Worm (Caenorhabditis elegans) whole organism, L4 larva: ENCODE results near the gene ttbk-8.2.
A peak's percentile ranks its signal among the peaks of the same experiment; 100 is the strongest.

ENCODE experiments used
- F44E2.7 ChIP-seq: fragments of 200-800 bp; sonication (Bioruptor generic); IDR thresholded peaks from 2 replicates; pipeline ENCODE4 v2.1.2; 2022; ENCODE audit warnings: missing genetic modification characterization, missing compliant biosample characterization
- T20F7.1 ChIP-seq: fragments of 200-800 bp; sonication (Bioruptor generic); optimal IDR thresholded peaks from 2 replicates; lab custom pipeline; 2018; ENCODE audit warnings: mild to moderate bottlenecking, missing genetic modification characterization, missing compliant biosample characterization
- Y5F2A.4 ChIP-seq: fragments of 200-800 bp; sonication (Bioruptor generic); optimal IDR thresholded peaks from 2 replicates; lab custom pipeline; 2018; ENCODE audit warnings: mild to moderate bottlenecking, missing genetic modification characterization, missing compliant biosample characterization
- aha-1 ChIP-seq: fragments of 150-350 bp; peaks from one replicate; lab custom pipeline; 2014; ENCODE audit warnings: missing biosample characterization, missing genetic modification characterization
- arid-1 ChIP-seq: fragments of 200-800 bp; sonication (Bioruptor generic); conservative IDR thresholded peaks from 2 replicates; pipeline ENCODE4 v1.3.6; 2022; ENCODE audit warnings: missing genetic modification reagents, missing genetic modification characterization, missing compliant biosample characterization
- ctbp-1 ChIP-seq: fragments of 200-800 bp; sonication (Bioruptor generic); IDR thresholded peaks from 2 replicates; pipeline ENCODE4 v1.3.6; 2022; ENCODE audit warnings: missing genetic modification reagents, missing genetic modification characterization, missing compliant biosample characterization
- daf-16 ChIP-seq, 3 experiments: sonication (generic microtip); optimal IDR thresholded peaks; 2 replicates each; lab custom pipeline; 2016 to 2017; ENCODE audit warnings: missing genetic modification characterization in 3 of 3, missing genetic modification reagents in 3 of 3, mild to moderate bottlenecking in 2 of 3, missing compliant biosample characterization in 2 of 3, missing biosample characterization in 1 of 3, moderate library complexity in 1 of 3
- daf-19 ChIP-seq: fragments of 200-800 bp; sonication (Bioruptor generic); conservative IDR thresholded peaks from 2 replicates; pipeline ENCODE4 v1.3.6; 2022; ENCODE audit warnings: missing genetic modification characterization, missing compliant biosample characterization
- dmd-6 ChIP-seq: fragments of 200-800 bp; sonication (Bioruptor generic); IDR thresholded peaks from 2 replicates; pipeline ENCODE4 v1.3.6; 2022; ENCODE audit warnings: missing genetic modification reagents, missing genetic modification characterization, missing compliant biosample characterization
- dmd-8 ChIP-seq: fragments of 200-800 bp; sonication (Bioruptor generic); IDR thresholded peaks from 2 replicates; pipeline ENCODE4 v1.3.6; 2022; ENCODE audit warnings: missing genetic modification characterization, missing compliant biosample characterization
- dmd-9 ChIP-seq: fragments of 200-800 bp; sonication (Bioruptor generic); IDR thresholded peaks from 2 replicates; pipeline ENCODE4 v1.3.6; 2022; ENCODE audit warnings: missing genetic modification reagents, missing genetic modification characterization, missing compliant biosample characterization
- dve-1 ChIP-seq: sonication (generic microtip); optimal IDR thresholded peaks from 2 replicates; lab custom pipeline; 2017; ENCODE audit warnings: antibody characterized with exemption, mild to moderate bottlenecking, missing genetic modification characterization, missing compliant biosample characterization; ENCODE audit not compliant: insufficient read depth
- egl-27 ChIP-seq: sonication (generic microtip); optimal IDR thresholded peaks from 3 replicates; lab custom pipeline; 2017; ENCODE audit warnings: missing biosample characterization, missing genetic modification reagents, missing genetic modification characterization
- gei-8 ChIP-seq: fragments of 200-800 bp; sonication (Bioruptor generic); optimal IDR thresholded peaks from 2 replicates; lab custom pipeline; 2018; ENCODE audit warnings: mild to moderate bottlenecking, missing genetic modification characterization, missing compliant biosample characterization
- hif-1 ChIP-seq, 2 experiments: sonication (generic microtip); optimal IDR thresholded peaks; 2 replicates each; lab custom pipeline; 2016 to 2017; ENCODE audit warnings: missing compliant biosample characterization in 2 of 2, missing genetic modification characterization in 2 of 2, missing genetic modification reagents in 2 of 2, missing genotype in 2 of 2, mild to moderate bottlenecking in 1 of 2
- hlh-11 ChIP-seq: fragments of 200-800 bp; sonication (Bioruptor generic); optimal IDR thresholded peaks from 2 replicates; lab custom pipeline; 2018; ENCODE audit warnings: mild to moderate bottlenecking, missing genetic modification characterization, missing compliant biosample characterization
- hlh-30 ChIP-seq: sonication (generic microtip); optimal IDR thresholded peaks from 2 replicates; lab custom pipeline; 2017; ENCODE audit warnings: antibody characterized with exemption, mild to moderate bottlenecking, missing genetic modification characterization, missing compliant biosample characterization; ENCODE audit not compliant: insufficient read depth
- jun-1 ChIP-seq: fragments of 150-350 bp; optimal IDR thresholded peaks from 2 replicates; lab custom pipeline; 2014; ENCODE audit warnings: missing biosample characterization, missing genetic modification reagents, missing genetic modification characterization
- lin-1 ChIP-seq: fragments of 200-800 bp; sonication (Bioruptor generic); IDR thresholded peaks from 2 replicates; pipeline ENCODE4 v1.3.6; 2022; ENCODE audit warnings: missing genetic modification reagents, missing genetic modification characterization, missing compliant biosample characterization
- lin-13 ChIP-seq: fragments of 150-350 bp; optimal IDR thresholded peaks from 2 replicates; lab custom pipeline; 2014; ENCODE audit warnings: missing biosample characterization, missing genetic modification reagents, missing genetic modification characterization
- lin-15B ChIP-seq: fragments of 150-350 bp; sonication (generic microtip); optimal IDR thresholded peaks from 3 replicates; lab custom pipeline; 2014; ENCODE audit warnings: missing biosample characterization, missing genetic modification characterization
- lin-38 ChIP-seq: fragments of 200-800 bp; sonication (Bioruptor generic); IDR thresholded peaks from 2 replicates; pipeline ENCODE4 v1.3.6; 2022; ENCODE audit warnings: missing genetic modification reagents, missing genetic modification characterization, missing compliant biosample characterization
- madf-5 ChIP-seq, 2 experiments: fragments of 200-800 bp; sonication (Bioruptor generic); IDR thresholded peaks; 2 replicates each; pipeline ENCODE4 v1.3.6; 2022; ENCODE audit warnings: missing compliant biosample characterization in 2 of 2, missing genetic modification characterization in 2 of 2
- mdl-1 ChIP-seq, 2 experiments: fragments of 150-350 bp in 1 of 2; sonication (generic microtip) in 1 of 2; optimal IDR thresholded peaks; 2 replicates each; lab custom pipeline; 2014 to 2017; ENCODE audit warnings: missing biosample characterization in 2 of 2, missing genetic modification characterization in 2 of 2
- mdt-29 ChIP-seq: fragments of 200-800 bp; sonication (Bioruptor generic); IDR thresholded peaks from 2 replicates; pipeline ENCODE4 v1.3.6; 2022; ENCODE audit warnings: missing genetic modification reagents, missing genetic modification characterization, missing compliant biosample characterization
- mes-2 ChIP-seq: sonication (generic microtip); optimal IDR thresholded peaks from 2 replicates; lab custom pipeline; 2016; ENCODE audit warnings: missing genotype, mild to moderate bottlenecking, missing genetic modification characterization, missing compliant biosample characterization; ENCODE audit not compliant: poor library complexity, severe bottlenecking
- mxl-3 ChIP-seq: fragments of 200-800 bp; sonication (Bioruptor generic); optimal IDR thresholded peaks from 2 replicates; lab custom pipeline; 2018; ENCODE audit warnings: mild to moderate bottlenecking, missing genetic modification characterization, missing compliant biosample characterization
- nhr-10 ChIP-seq: fragments of 150-350 bp; optimal IDR thresholded peaks from 2 replicates; lab custom pipeline; 2014; ENCODE audit warnings: missing biosample characterization, missing genetic modification characterization
- nhr-25 ChIP-seq: sonication (generic microtip); optimal IDR thresholded peaks from 2 replicates; lab custom pipeline; 2017; ENCODE audit warnings: missing genetic modification characterization, mild to moderate bottlenecking, missing compliant biosample characterization, antibody characterized with exemption, moderate library complexity, borderline replicate concordance; ENCODE audit not compliant: insufficient read depth
- nhr-28 ChIP-seq: fragments of 150-350 bp; optimal IDR thresholded peaks from 2 replicates; lab custom pipeline; 2014; ENCODE audit warnings: missing biosample characterization, missing genetic modification characterization
- nhr-48 ChIP-seq: sonication (generic microtip); optimal IDR thresholded peaks from 2 replicates; lab custom pipeline; 2016; ENCODE audit warnings: mild to moderate bottlenecking, missing genetic modification characterization, missing compliant biosample characterization
- nhr-6 ChIP-seq: fragments of 150-350 bp; optimal IDR thresholded peaks from 2 replicates; lab custom pipeline; 2014; ENCODE audit warnings: missing biosample characterization, missing genetic modification characterization
- pha-4 ChIP-seq, 2 experiments: fragments of 150-350 bp in 1 of 2; fragments of 200-800 bp in 1 of 2; sonication (Bioruptor generic) in 1 of 2; IDR thresholded peaks in 1 of 2; optimal IDR thresholded peaks in 1 of 2; 2 replicates each; pipeline versions ENCODE4 v1.3.6 to Lab custom; 2014 to 2022; ENCODE audit warnings: missing genetic modification characterization in 2 of 2, missing genetic modification reagents in 2 of 2, missing biosample characterization in 1 of 2, missing compliant biosample characterization in 1 of 2
- pqm-1 ChIP-seq: sonication (generic microtip); optimal IDR thresholded peaks from 2 replicates; lab custom pipeline; 2017; ENCODE audit warnings: missing biosample characterization, missing genetic modification characterization
- rbr-2 ChIP-seq: sonication (generic microtip); optimal IDR thresholded peaks from 2 replicates; lab custom pipeline; 2016; ENCODE audit warnings: missing genotype, missing genetic modification characterization, missing compliant biosample characterization
- saeg-2 ChIP-seq: fragments of 200-800 bp; sonication (Bioruptor generic); IDR thresholded peaks from 2 replicates; pipeline ENCODE4 v1.3.6; 2022; ENCODE audit warnings: missing genetic modification reagents, missing genetic modification characterization, missing compliant biosample characterization
- set-16 ChIP-seq: fragments of 200-800 bp; sonication (Bioruptor generic); IDR thresholded peaks from 2 replicates; pipeline ENCODE4 v1.3.6; 2022; ENCODE audit warnings: missing genetic modification reagents, missing genetic modification characterization, missing compliant biosample characterization
- skn-1 ChIP-seq: fragments of 150-350 bp; optimal IDR thresholded peaks from 2 replicates; lab custom pipeline; 2014; ENCODE audit warnings: missing biosample characterization, missing genetic modification characterization
- tag-97 ChIP-seq: fragments of 200-800 bp; sonication (Bioruptor generic); IDR thresholded peaks from 2 replicates; pipeline ENCODE4 v1.3.6; 2022; ENCODE audit warnings: missing genetic modification characterization, missing compliant biosample characterization
- unc-130 ChIP-seq: sonication (generic microtip); optimal IDR thresholded peaks from 2 replicates; lab custom pipeline; 2016; ENCODE audit warnings: missing genetic modification reagents, missing genetic modification characterization, missing compliant biosample characterization
- unc-62 ChIP-seq, 3 experiments: fragments of 150-350 bp in 1 of 3; sonication (generic microtip); optimal IDR thresholded peaks in 2 of 3; peaks in 1 of 3; 1 replicate in 1 of 3; 2 replicates in 2 of 3; lab custom pipeline; 2014 to 2017; ENCODE audit warnings: missing biosample characterization in 3 of 3, missing genetic modification characterization in 3 of 3, missing genetic modification reagents in 3 of 3, missing genotype in 1 of 3
- zfp-2 ChIP-seq: sonication (generic microtip); optimal IDR thresholded peaks from 2 replicates; lab custom pipeline; 2016; ENCODE audit warnings: mild to moderate bottlenecking, missing genetic modification characterization, missing compliant biosample characterization
- zip-11 ChIP-seq: fragments of 200-800 bp; sonication (Bioruptor generic); IDR thresholded peaks from 2 replicates; pipeline ENCODE4 v1.3.6; 2022; ENCODE audit warnings: missing genetic modification characterization, missing compliant biosample characterization

The ttbk-8.2 gene

DNA sequence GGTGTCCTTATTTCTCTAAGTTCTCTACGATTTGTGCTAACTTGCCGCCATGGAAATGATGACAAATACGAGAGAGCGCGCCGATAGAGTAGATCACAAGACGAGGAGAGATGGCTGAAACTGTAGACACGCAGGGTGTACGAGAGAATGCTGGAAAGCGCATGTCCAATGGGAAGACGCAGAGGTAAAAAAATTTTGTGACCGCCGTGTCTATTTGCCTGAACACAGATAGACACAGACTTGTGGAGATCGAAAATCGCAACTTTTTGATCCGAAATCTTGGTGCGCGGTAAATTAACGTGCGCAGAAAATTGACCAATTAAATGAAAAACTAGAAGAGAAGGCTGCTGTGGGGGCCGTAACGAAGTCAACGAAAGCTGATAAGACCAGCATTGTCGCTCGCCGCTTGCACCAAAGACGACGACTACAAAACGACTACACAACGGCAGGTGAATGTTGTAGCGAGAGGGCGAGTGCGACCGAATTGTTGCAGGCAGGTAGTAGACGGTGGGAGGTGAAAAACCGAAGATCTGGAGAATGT, 25.5 kb downstream of the ttbk-8.2 start (continued):
- TF ChIP-seq T20F7.1 (GFP tag; lab: Kevin White, UChicago) (peak; percentile 49), nhr-25 (peak; percentile 74), pha-4 (GFP tag; IDR thresholded peaks at IDR 0.05; lab: Robert Waterston, UW) (peak; percentile 55), pha-4 (tag; optimal IDR thresholded peaks at IDR 0.05; lab: Kevin White, UChicago) (no peak), dve-1 (tag; lab: Kevin White, UChicago) (peak; percentile 82), dmd-9 (GFP tag; lab: Robert Waterston, UW) (no peak), lin-38 (GFP tag; lab: Robert Waterston, UW) (peak; percentile 42; the same call in 1 of the 2 replicates), set-16 (0 out of 2 replicates have a peak, but pooled peaks have one; percentile 16), mxl-3 (GFP tag; lab: Kevin White, UChicago) (peak; percentile 81), lin-13 (GFP tag; lab: Kevin White, UChicago) (peak; percentile 62), jun-1 (tag; lab: Kevin White, UChicago) (peak; percentile 62), daf-19 (no peak), ctbp-1 (GFP tag; lab: Robert Waterston, UW) (no peak), gei-8 (GFP tag; lab: Kevin White, UChicago) (peak; percentile 12)

DNA sequence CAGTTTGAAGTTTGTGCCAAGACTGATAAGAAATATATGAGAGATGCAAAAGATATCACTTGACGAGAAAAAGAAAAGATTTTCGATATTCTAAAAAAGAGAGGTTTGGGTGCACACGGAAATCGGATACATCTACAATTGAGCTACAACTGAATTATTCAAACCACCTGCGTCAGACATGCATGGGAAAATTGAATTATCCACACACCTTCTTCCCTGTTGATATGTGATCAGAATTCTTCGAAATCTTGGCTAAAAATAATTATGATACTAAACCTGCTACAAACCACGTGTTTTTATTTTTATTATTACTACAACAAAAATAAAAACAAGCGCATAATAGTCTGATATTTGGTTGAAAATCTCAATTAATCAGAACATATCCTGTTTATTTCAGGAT, 26.5 kb downstream of the ttbk-8.2 start:
- TF ChIP-seq rbr-2 (tag; lab: Kevin White, UChicago) = no peak
- TF ChIP-seq dmd-6 (GFP tag; lab: Robert Waterston, UW) = peak; percentile 36; the same call in 1 of the 2 replicates
- peak; percentile 41 for TF ChIP-seq nhr-28 (tag; lab: Kevin White, UChicago)
- TF ChIP-seq dmd-8 (GFP tag; lab: Robert Waterston, UW) = no peak
- TF ChIP-seq arid-1 (GFP tag; lab: Robert Waterston, UW) = no peak
- no peak for TF ChIP-seq nhr-6 (tag; lab: Kevin White, UChicago)
- peak; percentile 15 for TF ChIP-seq hlh-11 (tag; lab: Kevin White, UChicago)
- TF ChIP-seq tag-97 (GFP tag; lab: Robert Waterston, UW) = no peak
- TF ChIP-seq unc-62 (GFP tag; optimal IDR thresholded peaks at IDR 0.05 in 1 of 2; lab: Kevin White, UChicago) = peak in 1 of 2 experiments; percentile 13
- TF ChIP-seq unc-62 (tag; optimal IDR thresholded peaks at IDR 0.05; lab: Kevin White, UChicago) = no peak
- TF ChIP-seq daf-16 (GFP tag; optimal IDR thresholded peaks at IDR 0.05; lab: Kevin White, UChicago) = no peak
- TF ChIP-seq daf-16 (tag; optimal IDR thresholded peaks at IDR 0.05; lab: Kevin White, UChicago) = peak; percentile 31

DNA sequence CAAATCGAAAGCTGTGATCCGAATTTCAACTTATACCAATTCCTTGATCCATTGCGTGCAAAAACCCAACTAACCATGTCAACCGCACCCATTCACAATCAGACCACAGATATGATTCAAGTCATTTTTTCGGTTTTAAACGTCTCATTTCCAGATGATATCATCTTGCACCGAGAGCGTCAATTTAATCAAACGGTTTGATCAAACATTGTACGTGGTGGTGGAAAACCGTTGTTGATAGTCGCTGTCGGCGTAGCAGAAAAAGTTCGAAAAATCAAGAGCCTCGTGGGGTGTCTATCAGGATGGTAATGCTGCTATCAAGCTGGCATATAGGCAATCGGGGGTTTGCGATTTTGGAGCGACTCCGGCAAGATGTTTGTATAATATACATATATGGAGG, 27.2 kb downstream of the ttbk-8.2 start:
- TF ChIP-seq F44E2.7 (no peak), unc-130 (GFP tag; lab: Kevin White, UChicago) (no peak), pqm-1 (tag; lab: Kevin White, UChicago) (peak; percentile 54), nhr-48 (tag; lab: Kevin White, UChicago) (peak; percentile 65), lin-1 (GFP tag; lab: Robert Waterston, UW) (peak; percentile 50), mes-2 (peak; percentile 17), dmd-6 (GFP tag; lab: Robert Waterston, UW) (peak; percentile 94), hif-1 (tag; optimal IDR thresholded peaks at IDR 0.05; lab: Kevin White, UChicago) (peak in 1 of 2 experiments; percentile 24), aha-1 (tag; lab: Kevin White, UChicago) (peak; percentile 37), mdl-1 (tag; optimal IDR thresholded peaks at IDR 0.05; lab: Kevin White, UChicago) (peak in 1 of 2 experiments; percentile 6), hlh-30 (tag; lab: Kevin White, UChicago) (no peak), saeg-2 (no peak), nhr-10 (tag; lab: Kevin White, UChicago) (no peak), daf-16 (GFP tag; optimal IDR thresholded peaks at IDR 0.05; lab: Kevin White, UChicago) (no peak), daf-16 (tag; optimal IDR thresholded peaks at IDR 0.05; lab: Kevin White, UChicago) (peak; percentile 48), arid-1 (GFP tag; lab: Robert Waterston, UW) (no peak), egl-27 (no peak), dve-1 (tag; lab: Kevin White, UChicago) (peak; percentile 23), madf-5 (GFP tag; IDR thresholded peaks at IDR 0.05; lab: Robert Waterston, UW) (no peak), zfp-2 (tag; lab: Kevin White, UChicago) (no peak), dmd-8 (GFP tag; lab: Robert Waterston, UW) (no peak), Y5F2A.4 (no peak), hlh-11 (tag; lab: Kevin White, UChicago) (peak; percentile 40), lin-15B (tag; lab: Kevin White, UChicago) (no peak), mxl-3 (GFP tag; lab: Kevin White, UChicago) (peak; percentile 12), zip-11 (GFP tag; lab: Robert Waterston, UW) (no peak), mdt-29 (0 out of 2 replicates have a peak, but pooled peaks have one; percentile 17), skn-1 (no peak)
